Fruit fly (Drosophila melanogaster) whole organism, pupa: ENCODE measurements around the gene CG13362.

ENCODE experiments used
- Ets98B ChIP-seq: fragments of 200-800 bp; sonication (Bioruptor generic); IDR thresholded peaks from 2 replicates; pipeline ENCODE4 v1.3.6; 2022; ENCODE audit warnings: missing biosample characterization, missing genetic modification characterization
- Pif1B ChIP-seq: fragments of 200-800 bp; sonication (Bioruptor generic); optimal IDR thresholded peaks from 3 replicates; lab custom pipeline; 2016; ENCODE audit warnings: missing biosample characterization, missing genetic modification characterization

DNA sequence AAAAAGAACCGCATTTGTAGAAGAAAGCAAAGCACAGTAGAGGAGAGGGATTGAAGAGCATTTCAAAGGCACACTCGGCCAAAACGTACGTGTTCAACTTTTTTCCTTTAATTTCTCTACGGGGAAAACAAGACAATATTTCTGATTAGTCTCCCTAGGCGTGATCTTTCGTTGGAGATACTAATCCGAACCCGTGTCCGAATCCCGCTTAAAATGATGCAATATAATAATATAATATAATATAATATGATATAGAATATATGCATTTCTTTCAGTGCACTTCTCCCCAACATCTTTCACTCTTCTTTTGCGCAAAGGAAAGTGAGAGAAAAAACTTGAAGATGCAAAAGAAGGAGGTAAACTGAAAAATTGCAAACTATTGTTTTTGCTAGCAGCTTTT, 26.6 kb downstream of the CG13362 start:
- peak; percentile 45 for TF ChIP-seq Pif1B (GFP tag; lab: Kevin White, UChicago)
- TF ChIP-seq Ets98B (GFP tag; lab: Robert Waterston, UW), result no peak; the same call in 1 of the 2 replicates
